Fruit fly (Drosophila melanogaster) whole organism: ENCODE results near the gene CG9592.

Experiments used
- EcR ChIP-seq, 2 experiments: fragments of >200 bp; optimal IDR thresholded peaks; 2 replicates each; lab custom pipeline; 2017; ENCODE audit warnings: missing biosample characterization in 2 of 2, missing genetic modification characterization in 2 of 2, missing genetic modification reagents in 2 of 2
- psq ChIP-seq: fragments of >200 bp; optimal IDR thresholded peaks from 2 replicates; lab custom pipeline; 2017

dm6 chr3L:14485401-14485800, 32.2 kb upstream of the CG9592 start:
- TF ChIP-seq psq (lab: Kevin White, UChicago) (no peak), EcR (GFP tag; optimal IDR thresholded peaks at IDR 0.05; lab: Kevin White, UChicago) (no peak)
